Worm (Caenorhabditis elegans): ENCODE results near the gene C14C10.5.

C14C10.5 gene

ce11 chrV:12553286-12553725 lies 46.7 kb upstream of the C14C10.5 start:
- TF ChIP-seq lin-15B (tag; optimal IDR thresholded peaks at IDR 0.05), result no peak
- no peak for TF ChIP-seq lin-35 (GFP tag; optimal IDR thresholded peaks at IDR 0.05)
- no peak for TF ChIP-seq mef-2 (tag; optimal IDR thresholded peaks at IDR 0.05)
- TF ChIP-seq pqm-1 (tag; optimal IDR thresholded peaks at IDR 0.05), result no peak
- TF ChIP-seq pax-3 (tag; optimal IDR thresholded peaks at IDR 0.05), result peak; percentile 55
- peak; percentile 43 for TF ChIP-seq nhr-47 (tag; optimal IDR thresholded peaks at IDR 0.05)
- peak; percentile 30 for TF ChIP-seq tbx-2 (tag; optimal IDR thresholded peaks at IDR 0.05)
- TF ChIP-seq unc-30 (tag; optimal IDR thresholded peaks at IDR 0.05), result no peak
- peak; percentile 64 for TF ChIP-seq nhr-71 (tag; optimal IDR thresholded peaks at IDR 0.05)
- peak in 5 of 6 experiments; percentile 51 to 98 (median 60) for TF ChIP-seq elt-3 (tag; optimal IDR thresholded peaks at IDR 0.05)
- TF ChIP-seq lsy-2 (tag; optimal IDR thresholded peaks at IDR 0.05), result no peak
- TF ChIP-seq fkh-4 (tag; optimal IDR thresholded peaks at IDR 0.05; ENCODE audit: borderline replicate concordance), result no peak
- no peak for TF ChIP-seq hpl-2 (GFP tag; optimal IDR thresholded peaks at IDR 0.05)
- peak; percentile 60 for TF ChIP-seq nhr-20 (tag; optimal IDR thresholded peaks at IDR 0.05)
- TF ChIP-seq efl-1 (optimal IDR thresholded peaks at IDR 0.05), result no peak
- TF ChIP-seq efl-1 (GFP tag; optimal IDR thresholded peaks at IDR 0.05 in 1 of 2), result peak in 1 of 2 experiments; percentile 1
- peak; percentile 59 for TF ChIP-seq blmp-1 (tag; optimal IDR thresholded peaks at IDR 0.05)
- no peak; the same call in 1 of the 2 replicates for TF ChIP-seq grh-1 (GFP tag; IDR thresholded peaks at IDR 0.05)
- no peak for TF ChIP-seq C34B4.2 (tag; optimal IDR thresholded peaks at IDR 0.05)
- no peak for TF ChIP-seq skn-1 (tag; optimal IDR thresholded peaks at IDR 0.05)
- no peak for TF ChIP-seq ceh-82 (tag; optimal IDR thresholded peaks at IDR 0.05)
- no peak for TF ChIP-seq isw-1 (GFP tag; IDR thresholded peaks at IDR 0.05)
- no peak for TF ChIP-seq nhr-84 (tag; optimal IDR thresholded peaks at IDR 0.05)
- TF ChIP-seq ceh-88 (GFP tag; IDR thresholded peaks at IDR 0.05), result no peak
- TF ChIP-seq dsc-1 (tag; optimal IDR thresholded peaks at IDR 0.05), result peak; percentile 60
- peak; percentile 40 for TF ChIP-seq snu-23 (GFP tag; optimal IDR thresholded peaks at IDR 0.05)
- no peak for TF ChIP-seq mep-1 (tag; optimal IDR thresholded peaks at IDR 0.05)
- TF ChIP-seq ztf-4 (tag; optimal IDR thresholded peaks at IDR 0.05), result no peak
- no peak for TF ChIP-seq nhr-90 (tag; optimal IDR thresholded peaks at IDR 0.05; ENCODE audit: poor library complexity)
- peak; percentile 14 for TF ChIP-seq fkh-8 (tag; optimal IDR thresholded peaks at IDR 0.05)
- no peak for TF ChIP-seq fos-1 (tag; optimal IDR thresholded peaks at IDR 0.05)
- TF ChIP-seq mdl-1 (tag; optimal IDR thresholded peaks at IDR 0.05), result peak in 1 of 2 experiments; percentile 63
- peak; percentile 94 for TF ChIP-seq nhr-85 (tag)
- TF ChIP-seq Y116A8C.19 (tag; optimal IDR thresholded peaks at IDR 0.05; ENCODE audit: borderline replicate concordance), result no peak
- no peak for TF ChIP-seq fkh-10 (GFP tag; optimal IDR thresholded peaks at IDR 0.05)
- no peak for TF ChIP-seq lir-3 (tag; optimal IDR thresholded peaks at IDR 0.05; ENCODE audit: poor library complexity)
- TF ChIP-seq unc-98 (GFP tag; IDR thresholded peaks at IDR 0.05), result no peak
- no peak for TF ChIP-seq sox-4 (tag; optimal IDR thresholded peaks at IDR 0.05)
- TF ChIP-seq nhr-19 (GFP tag; conservative IDR thresholded peaks at IDR 0.05), result peak; percentile 46
- peak; percentile 64 for TF ChIP-seq lin-14 (GFP tag; optimal IDR thresholded peaks at IDR 0.05)
- TF ChIP-seq vab-15 (tag; optimal IDR thresholded peaks at IDR 0.05), result no peak
- TF ChIP-seq mab-9 (GFP tag; IDR thresholded peaks at IDR 0.05), result no peak
- TF ChIP-seq aly-2 (tag; optimal IDR thresholded peaks at IDR 0.05), result no peak
- peak; percentile 47 for TF ChIP-seq unc-130 (tag; optimal IDR thresholded peaks at IDR 0.05)
- TF ChIP-seq pag-3 (tag; optimal IDR thresholded peaks at IDR 0.05; ENCODE audit: borderline replicate concordance, insufficient read depth), result no peak
- no peak for TF ChIP-seq egl-27 (tag; optimal IDR thresholded peaks at IDR 0.05)
- no peak for TF ChIP-seq xbp-1 (tag; optimal IDR thresholded peaks at IDR 0.05)
- no peak for TF ChIP-seq jun-1 (tag; optimal IDR thresholded peaks at IDR 0.05)
- TF ChIP-seq rnt-1 (tag; optimal IDR thresholded peaks at IDR 0.05), result no peak
- no peak for TF ChIP-seq zag-1 (tag; optimal IDR thresholded peaks at IDR 0.05)
- no peak for TF ChIP-seq alr-1 (tag; optimal IDR thresholded peaks at IDR 0.05; ENCODE audit: borderline replicate concordance)
